Worm (Caenorhabditis elegans): ENCODE results near the gene lon-1.

ce11 chrIII:5479493-5480167 is 5.4 kb downstream of the lon-1 start:
- TF ChIP-seq unc-39 (tag; optimal IDR thresholded peaks at IDR 0.05), result no peak
- TF ChIP-seq snpc-4 (tag; optimal IDR thresholded peaks at IDR 0.05), result no peak
- no peak for TF ChIP-seq ztf-11 (tag; optimal IDR thresholded peaks at IDR 0.05)
- TF ChIP-seq aly-2 (tag; optimal IDR thresholded peaks at IDR 0.05), result no peak
- no peak for TF ChIP-seq pqm-1 (tag; optimal IDR thresholded peaks at IDR 0.05)
- no peak for TF ChIP-seq nhr-237 (tag; optimal IDR thresholded peaks at IDR 0.05)
- no peak for TF ChIP-seq R02D3.7 (tag; optimal IDR thresholded peaks at IDR 0.05)
- no peak for TF ChIP-seq ama-1 (optimal IDR thresholded peaks at IDR 0.05)
- no peak for TF ChIP-seq T26A8.4 (GFP tag; IDR thresholded peaks at IDR 0.05)
- no peak for TF ChIP-seq arid-1 (GFP tag; conservative IDR thresholded peaks at IDR 0.05)
- TF ChIP-seq mes-2 (tag; optimal IDR thresholded peaks at IDR 0.05; ENCODE audit: poor library complexity, severe bottlenecking), result no peak

Data from whole organism, L4 larva.